Fruit fly (Drosophila melanogaster) whole organism, pupa: ENCODE results near the gene CG12983.

ENCODE experiments used
- CG10348 ChIP-seq: fragments of 200-800 bp; sonication (Bioruptor generic); IDR thresholded peaks from 2 replicates; pipeline ENCODE4 v1.3.6; 2022; ENCODE audit warnings: missing biosample characterization, missing genetic modification characterization
- CG12605 ChIP-seq: fragments of 200-800 bp; sonication (Bioruptor generic); IDR thresholded peaks from 2 replicates; pipeline ENCODE4 v1.3.6; 2022; ENCODE audit warnings: missing biosample characterization, missing genetic modification characterization
- CG13204 ChIP-seq: fragments of 200-800 bp; sonication (Bioruptor generic); optimal IDR thresholded peaks from 2 replicates; lab custom pipeline; 2018; ENCODE audit warnings: missing biosample characterization, mild to moderate bottlenecking, missing genetic modification characterization, moderate library complexity
- CG14655 ChIP-seq: fragments of 200-800 bp; sonication (Bioruptor generic); optimal IDR thresholded peaks from 3 replicates; lab custom pipeline; 2017; ENCODE audit warnings: mild to moderate bottlenecking, missing biosample characterization, missing genetic modification reagents, missing genetic modification characterization
- CG15710 ChIP-seq: fragments of 200-800 bp; sonication (Bioruptor generic); optimal IDR thresholded peaks from 2 replicates; lab custom pipeline; 2018; ENCODE audit warnings: missing biosample characterization, mild to moderate bottlenecking, missing genetic modification characterization, moderate library complexity
- CG17806 ChIP-seq: fragments of 200-800 bp; sonication (Bioruptor generic); optimal IDR thresholded peaks from 2 replicates; lab custom pipeline; 2018; ENCODE audit warnings: missing biosample characterization, mild to moderate bottlenecking, missing genetic modification characterization, moderate library complexity
- CG32121 ChIP-seq: fragments of 200-800 bp; sonication (Bioruptor generic); IDR thresholded peaks from 2 replicates; pipeline ENCODE4 v1.3.6; 2022; ENCODE audit warnings: missing biosample characterization, missing genetic modification characterization
- CG34367 ChIP-seq: fragments of 200-800 bp; sonication (Bioruptor generic); optimal IDR thresholded peaks from 2 replicates; lab custom pipeline; 2018; ENCODE audit warnings: missing biosample characterization, mild to moderate bottlenecking, missing genetic modification characterization
- CG4496 ChIP-seq: fragments of 200-800 bp; sonication (Bioruptor generic); IDR thresholded peaks from 3 replicates; pipeline ENCODE4 v1.3.6; 2022; ENCODE audit warnings: missing biosample characterization, missing genetic modification characterization
- CG8159 ChIP-seq: fragments of 200-800 bp; sonication (Bioruptor generic); optimal IDR thresholded peaks from 3 replicates; lab custom pipeline; 2018; ENCODE audit warnings: missing biosample characterization, mild to moderate bottlenecking, missing genetic modification characterization, moderate library complexity
- CG8301 ChIP-seq: fragments of 200-800 bp; sonication (Bioruptor generic); optimal IDR thresholded peaks from 2 replicates; lab custom pipeline; 2018; ENCODE audit warnings: missing biosample characterization, mild to moderate bottlenecking, missing genetic modification characterization
- CG9948 ChIP-seq: fragments of 200-800 bp; sonication (Bioruptor generic); optimal IDR thresholded peaks from 2 replicates; lab custom pipeline; 2018; ENCODE audit warnings: missing biosample characterization, mild to moderate bottlenecking, missing genetic modification characterization, moderate library complexity
- D1 ChIP-seq: fragments of 200-800 bp; sonication (Bioruptor generic); optimal IDR thresholded peaks from 2 replicates; lab custom pipeline; 2018; ENCODE audit warnings: missing biosample characterization, mild to moderate bottlenecking, missing genetic modification characterization, moderate library complexity
- EcR ChIP-seq: fragments of 200-800 bp; sonication (Bioruptor generic); optimal IDR thresholded peaks from 3 replicates; lab custom pipeline; 2019; ENCODE audit warnings: missing biosample characterization, missing genetic modification characterization, mild to moderate bottlenecking, moderate library complexity, missing genetic modification reagents
- Ets98B ChIP-seq: fragments of 200-800 bp; sonication (Bioruptor generic); IDR thresholded peaks from 2 replicates; pipeline ENCODE4 v1.3.6; 2022; ENCODE audit warnings: missing biosample characterization, missing genetic modification characterization
- Pif1A ChIP-seq: fragments of 200-800 bp; sonication (Bioruptor generic); optimal IDR thresholded peaks from 3 replicates; lab custom pipeline; 2016; ENCODE audit warnings: missing biosample characterization, missing genetic modification characterization
- Pif1B ChIP-seq: fragments of 200-800 bp; sonication (Bioruptor generic); optimal IDR thresholded peaks from 3 replicates; lab custom pipeline; 2016; ENCODE audit warnings: missing biosample characterization, missing genetic modification characterization
- Snoo ChIP-seq: fragments of 200-800 bp; sonication (Bioruptor generic); optimal IDR thresholded peaks from 3 replicates; lab custom pipeline; 2017; ENCODE audit warnings: missing biosample characterization, mild to moderate bottlenecking, missing genetic modification characterization, inconsistent platforms
- fd96Ca ChIP-seq: fragments of 200-800 bp; sonication (Bioruptor generic); IDR thresholded peaks from 3 replicates; pipeline ENCODE4 v1.3.6; 2022; ENCODE audit warnings: missing biosample characterization, missing genetic modification characterization
- gl ChIP-seq: fragments of 200-800 bp; sonication (Bioruptor generic); optimal IDR thresholded peaks from 2 replicates; lab custom pipeline; 2018; ENCODE audit warnings: missing biosample characterization, mild to moderate bottlenecking, missing genetic modification characterization
- rn ChIP-seq: fragments of 200-800 bp; sonication (Bioruptor generic); IDR thresholded peaks from 2 replicates; pipeline ENCODE4 v1.3.6; 2022; ENCODE audit warnings: missing biosample characterization, missing genetic modification characterization

The CG12983 gene

dm6 chr3L:20966662-20967061, at the start of gene CG12983:
CG12983 (minus strand) TSS chr3L:20966762.
- no peak for TF ChIP-seq EcR (GFP tag; lab: Kevin White, UChicago)
- no peak for TF ChIP-seq CG12605
- TF ChIP-seq CG4496 (GFP tag; lab: Robert Waterston, UW): no peak
- TF ChIP-seq CG15710 (tag; lab: Kevin White, UChicago): no peak
- no peak for TF ChIP-seq CG17806 (tag; lab: Kevin White, UChicago)
- no peak for TF ChIP-seq CG8301
- TF ChIP-seq CG10348 (GFP tag; lab: Robert Waterston, UW): no peak

dm6 chr3L:21014516-21014945, 48.0 kb upstream of the CG12983 start:
- TF ChIP-seq CG9948 (tag; lab: Kevin White, UChicago): peak; percentile 10
- TF ChIP-seq gl (tag; lab: Kevin White, UChicago): peak; percentile 74
- TF ChIP-seq CG15710 (tag; lab: Kevin White, UChicago): no peak
- TF ChIP-seq Snoo (tag; lab: Kevin White, UChicago): no peak
- peak; percentile 35; the same call in 2 of the 3 replicates for TF ChIP-seq CG4496 (GFP tag; lab: Robert Waterston, UW)
- TF ChIP-seq CG32121 (GFP tag; lab: Robert Waterston, UW): peak; percentile 37
- TF ChIP-seq CG17806 (tag; lab: Kevin White, UChicago): peak; percentile 20
- TF ChIP-seq fd96Ca: peak; percentile 56; the same call in 2 of the 3 replicates
- no peak for TF ChIP-seq rn (GFP tag; lab: Robert Waterston, UW)
- peak; percentile 4 for TF ChIP-seq EcR (GFP tag; lab: Kevin White, UChicago)
- TF ChIP-seq CG12605: peak; percentile 77
- no peak for TF ChIP-seq CG13204 (GFP tag; lab: Kevin White, UChicago)
- peak; percentile 15 for TF ChIP-seq Pif1A (GFP tag; lab: Kevin White, UChicago)
- no peak for TF ChIP-seq D1 (tag; lab: Kevin White, UChicago)
- TF ChIP-seq CG34367 (tag; lab: Kevin White, UChicago): no peak
- TF ChIP-seq Ets98B (GFP tag; lab: Robert Waterston, UW): no peak; the same call in 1 of the 2 replicates
- TF ChIP-seq Pif1B (GFP tag; lab: Kevin White, UChicago): peak; percentile 7
- no peak for TF ChIP-seq CG10348 (GFP tag; lab: Robert Waterston, UW)
- no peak for TF ChIP-seq CG8301
- TF ChIP-seq CG14655 (GFP tag; lab: Kevin White, UChicago): no peak
- no peak for TF ChIP-seq CG8159 (tag; lab: Kevin White, UChicago)

DNA sequence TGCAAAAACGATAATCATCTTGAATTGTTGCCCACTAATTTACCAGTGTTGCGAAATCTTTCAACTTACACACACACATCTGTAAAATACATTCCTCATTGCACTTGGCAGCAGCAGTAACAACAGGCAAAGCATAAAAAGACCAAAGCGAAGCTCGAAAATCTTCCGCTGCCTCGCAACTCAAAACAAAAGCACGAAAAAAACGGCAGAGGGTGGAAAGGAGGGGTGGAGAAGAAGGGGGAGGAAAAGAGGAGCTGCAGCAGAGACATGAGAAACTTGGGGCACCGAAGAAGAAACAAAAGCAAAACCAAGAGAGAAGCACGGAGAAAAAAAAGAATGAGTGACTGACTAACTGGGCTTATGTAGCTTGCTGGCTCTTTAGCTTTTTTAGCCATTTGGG, 46.9 kb upstream of the CG12983 start:
- TF ChIP-seq fd96Ca: peak; percentile 66; the same call in 1 of the 3 replicates
- TF ChIP-seq CG8301: no peak
- TF ChIP-seq CG12605: no peak
- peak; percentile 3 for TF ChIP-seq CG9948 (tag; lab: Kevin White, UChicago)
- no peak for TF ChIP-seq CG14655 (GFP tag; lab: Kevin White, UChicago)
- TF ChIP-seq CG4496 (GFP tag; lab: Robert Waterston, UW): 0 out of 3 replicates have a peak, but pooled peaks have one; percentile 30
- TF ChIP-seq CG34367 (tag; lab: Kevin White, UChicago): no peak
- no peak for TF ChIP-seq CG10348 (GFP tag; lab: Robert Waterston, UW)
- TF ChIP-seq gl (tag; lab: Kevin White, UChicago): peak; percentile 56
- TF ChIP-seq Pif1A (GFP tag; lab: Kevin White, UChicago): no peak
- peak; percentile 31 for TF ChIP-seq Pif1B (GFP tag; lab: Kevin White, UChicago)
- peak; percentile 58 for TF ChIP-seq EcR (GFP tag; lab: Kevin White, UChicago)
- peak; percentile 34 for TF ChIP-seq CG8159 (tag; lab: Kevin White, UChicago)
- peak; percentile 53 for TF ChIP-seq CG13204 (GFP tag; lab: Kevin White, UChicago)
- no peak for TF ChIP-seq Snoo (tag; lab: Kevin White, UChicago)
- 0 out of 2 replicates have a peak, but pooled peaks have one; percentile 17 for TF ChIP-seq rn (GFP tag; lab: Robert Waterston, UW)
- TF ChIP-seq D1 (tag; lab: Kevin White, UChicago): no peak
- no peak for TF ChIP-seq Ets98B (GFP tag; lab: Robert Waterston, UW)
- TF ChIP-seq CG17806 (tag; lab: Kevin White, UChicago): no peak
- TF ChIP-seq CG15710 (tag; lab: Kevin White, UChicago): peak; percentile 38
- 0 out of 2 replicates have a peak, but pooled peaks have one; percentile 22 for TF ChIP-seq CG32121 (GFP tag; lab: Robert Waterston, UW)

- TF ChIP-seq EcR (GFP tag; lab: Kevin White, UChicago): peak; percentile 36
- no peak for TF ChIP-seq rn (GFP tag; lab: Robert Waterston, UW)
These were observed 45.1 kb upstream of the CG12983 start for dm6 chr3L:21011689-21012088.

DNA sequence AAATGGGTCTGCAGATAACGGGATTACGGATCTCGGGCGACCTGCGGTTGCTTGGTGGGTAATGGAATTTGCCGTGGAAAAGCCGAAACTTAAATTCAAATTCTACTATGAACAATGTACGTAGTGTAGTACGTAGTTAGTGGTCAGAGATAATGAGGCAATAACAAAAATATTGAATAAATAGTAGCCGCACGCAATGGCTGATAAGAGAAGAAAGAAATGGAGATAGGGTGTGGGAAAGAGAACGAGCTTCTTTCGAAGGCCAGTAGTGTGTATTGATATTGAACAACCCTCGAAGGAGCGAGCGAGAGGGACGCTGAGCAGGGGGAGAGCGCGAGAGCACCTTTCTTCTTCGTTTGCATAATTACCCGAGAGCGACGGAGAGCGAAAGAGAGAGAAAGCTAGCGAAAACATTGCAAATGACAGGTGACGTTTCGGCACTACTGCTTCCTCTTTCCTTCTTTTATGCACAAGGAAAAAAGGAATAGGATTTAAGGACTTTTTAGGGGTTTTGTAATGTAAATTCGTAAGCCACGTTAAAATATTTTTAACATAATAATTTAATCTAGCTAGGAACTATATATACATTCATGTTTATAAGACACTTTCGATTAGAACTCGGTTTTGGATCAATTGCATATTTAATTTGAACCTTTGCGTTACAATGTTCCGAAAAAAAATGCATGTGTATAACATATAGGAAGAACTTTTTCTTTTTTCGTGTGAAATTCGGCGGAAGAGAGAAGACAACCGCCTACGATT, 44.5 kb upstream of the CG12983 start:
- TF ChIP-seq CG14655 (GFP tag; lab: Kevin White, UChicago) (peak; percentile 71), CG12605 (no peak), Ets98B (GFP tag; lab: Robert Waterston, UW) (peak; percentile 18; the same call in 1 of the 2 replicates), Snoo (tag; lab: Kevin White, UChicago) (peak; percentile 40), CG32121 (GFP tag; lab: Robert Waterston, UW) (0 out of 2 replicates have a peak, but pooled peaks have one; percentile 13), CG17806 (tag; lab: Kevin White, UChicago) (peak; percentile 22), CG13204 (GFP tag; lab: Kevin White, UChicago) (no peak), Pif1B (GFP tag; lab: Kevin White, UChicago) (peak; percentile 45), CG15710 (tag; lab: Kevin White, UChicago) (peak; percentile 7), CG9948 (tag; lab: Kevin White, UChicago) (peak; percentile 44), CG34367 (tag; lab: Kevin White, UChicago) (no peak), fd96Ca (peak; percentile 52; the same call in 2 of the 3 replicates), CG4496 (GFP tag; lab: Robert Waterston, UW) (0 out of 3 replicates have a peak, but pooled peaks have one; percentile 46), D1 (tag; lab: Kevin White, UChicago) (no peak), rn (GFP tag; lab: Robert Waterston, UW) (no peak), EcR (GFP tag; lab: Kevin White, UChicago) (peak; percentile 6), CG10348 (GFP tag; lab: Robert Waterston, UW) (no peak), gl (tag; lab: Kevin White, UChicago) (no peak), CG8159 (tag; lab: Kevin White, UChicago) (peak; percentile 40), Pif1A (GFP tag; lab: Kevin White, UChicago) (peak; percentile 54), CG8301 (peak; percentile 68)
